Fruit fly (Drosophila melanogaster): ENCODE data around the gene Nadsyn.

Nadsyn gene

DNA sequence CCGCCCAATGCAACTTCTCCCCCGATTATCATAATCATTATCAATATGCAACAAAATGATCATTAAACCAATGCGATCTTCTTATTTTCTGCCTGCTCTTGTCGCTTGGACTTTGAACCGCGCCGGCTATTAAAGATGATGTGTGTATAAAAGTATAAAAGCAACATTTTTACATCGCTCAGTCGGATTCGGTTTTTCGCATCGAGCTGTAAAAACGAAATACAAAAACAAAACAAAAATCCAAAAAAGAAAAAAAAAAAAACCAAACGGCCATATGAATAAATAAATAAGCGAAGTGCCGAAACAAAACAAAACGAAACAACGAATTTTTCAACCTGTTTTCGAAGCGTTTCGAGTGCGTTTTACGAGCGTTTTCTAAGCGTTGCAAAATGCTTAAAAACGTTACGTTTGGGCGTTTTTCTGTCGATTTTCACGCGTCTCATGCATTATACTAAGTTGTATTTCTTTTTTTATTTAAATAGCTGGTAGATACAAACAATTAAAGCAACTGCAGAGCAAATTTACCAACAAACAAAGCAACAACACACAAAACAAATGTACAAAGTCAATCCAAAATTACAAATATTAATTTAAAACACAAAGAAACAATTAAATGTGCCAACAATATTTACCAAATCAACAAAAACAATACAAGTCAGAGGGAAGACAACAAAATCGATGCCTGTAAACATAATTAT, 73.2 kb downstream of the Nadsyn start:
- no peak for TF ChIP-seq Sox14 (GFP tag; optimal IDR thresholded peaks at IDR 0.05)
- peak; percentile 50 for TF ChIP-seq spab (GFP tag; optimal IDR thresholded peaks at IDR 0.05)
- peak; percentile 77 for TF ChIP-seq Eip78C (GFP tag)
- no peak for TF ChIP-seq Hr39 (GFP tag; optimal IDR thresholded peaks at IDR 0.05)
- peak; percentile 61 for TF ChIP-seq CG16779 (tag; optimal IDR thresholded peaks at IDR 0.05)
- TF ChIP-seq svp (GFP tag): peak; percentile 59
- TF ChIP-seq CG1621 (tag; optimal IDR thresholded peaks at IDR 0.05): peak; percentile 31
- no peak for TF ChIP-seq OdsH (GFP tag; optimal IDR thresholded peaks at IDR 0.05)
- TF ChIP-seq CG4318 (GFP tag; optimal IDR thresholded peaks at IDR 0.05): no peak
- no peak for TF ChIP-seq Hr4 (GFP tag; optimal IDR thresholded peaks at IDR 0.05)
- peak; percentile 83 for TF ChIP-seq CG6808 (GFP tag; optimal IDR thresholded peaks at IDR 0.05)
- no peak for TF ChIP-seq fd85E (GFP tag; optimal IDR thresholded peaks at IDR 0.05)
- TF ChIP-seq Ets96B (tag; optimal IDR thresholded peaks at IDR 0.05): peak; percentile 32
- no peak for TF ChIP-seq CG11902 (GFP tag; optimal IDR thresholded peaks at IDR 0.05)
- TF ChIP-seq CG7368 (GFP tag; optimal IDR thresholded peaks at IDR 0.05): no peak
- TF ChIP-seq Hr38 (GFP tag; optimal IDR thresholded peaks at IDR 0.05): no peak
- TF ChIP-seq Eip75B (GFP tag; optimal IDR thresholded peaks at IDR 0.05): peak; percentile 35
- no peak for TF ChIP-seq vri (GFP tag; optimal IDR thresholded peaks at IDR 0.05)
- TF ChIP-seq Sox102F (GFP tag; optimal IDR thresholded peaks at IDR 0.05): peak; percentile 63
- no peak for TF ChIP-seq Smox (GFP tag; optimal IDR thresholded peaks at IDR 0.05)
- TF ChIP-seq Sox15 (GFP tag; optimal IDR thresholded peaks at IDR 0.05): no peak
- peak; percentile 14 for TF ChIP-seq CG3919 (GFP tag; optimal IDR thresholded peaks at IDR 0.05)
- TF ChIP-seq lz (GFP tag; optimal IDR thresholded peaks at IDR 0.05): no peak
- TF ChIP-seq fd59A (GFP tag; optimal IDR thresholded peaks at IDR 0.05): no peak
- peak; percentile 90 for TF ChIP-seq CG9139 (GFP tag; optimal IDR thresholded peaks at IDR 0.05)
- no peak for TF ChIP-seq CG31627 (GFP tag; optimal IDR thresholded peaks at IDR 0.05)
- peak; percentile 15 for TF ChIP-seq CG3032 (tag; optimal IDR thresholded peaks at IDR 0.05)
- peak; percentile 8 for TF ChIP-seq pdm3 (GFP tag; optimal IDR thresholded peaks at IDR 0.05)
- peak; percentile 51 for TF ChIP-seq fkh (GFP tag; optimal IDR thresholded peaks at IDR 0.05)
- peak; percentile 87 to 89 for TF ChIP-seq ss (GFP tag; optimal IDR thresholded peaks at IDR 0.05)
- no peak for TF ChIP-seq CG6792 (GFP tag; optimal IDR thresholded peaks at IDR 0.05)
- TF ChIP-seq acj6 (GFP tag; optimal IDR thresholded peaks at IDR 0.05): no peak
- peak; percentile 81 for TF ChIP-seq CG6854 (GFP tag; optimal IDR thresholded peaks at IDR 0.05)
- TF ChIP-seq CG11294 (GFP tag; IDR thresholded peaks at IDR 0.05): no peak
- TF ChIP-seq Eip93F (GFP tag; optimal IDR thresholded peaks at IDR 0.05): peak; percentile 71
- 0 out of 3 replicates have a peak, but pooled peaks have one; percentile 47 for TF ChIP-seq CG8119 (GFP tag; IDR thresholded peaks at IDR 0.05)
- TF ChIP-seq esn (GFP tag; optimal IDR thresholded peaks at IDR 0.05): no peak
- peak; percentile 4 for TF ChIP-seq CG8319 (GFP tag; optimal IDR thresholded peaks at IDR 0.05)
- TF ChIP-seq Blimp-1 (GFP tag; optimal IDR thresholded peaks at IDR 0.05): no peak
- no peak for TF ChIP-seq Ets21C (GFP tag; optimal IDR thresholded peaks at IDR 0.05)
- peak; percentile 49; the same call in 1 of the 3 replicates for TF ChIP-seq CG6163 (GFP tag; IDR thresholded peaks at IDR 0.05)
- peak; percentile 33 for TF ChIP-seq CG8632 (GFP tag; optimal IDR thresholded peaks at IDR 0.05)
- peak; percentile 55 for TF ChIP-seq CG34406 (GFP tag; optimal IDR thresholded peaks at IDR 0.05)
- peak; percentile 57 for TF ChIP-seq dsx (GFP tag; optimal IDR thresholded peaks at IDR 0.05; ENCODE audit: poor library complexity, severe bottlenecking)
- no peak for TF ChIP-seq CG32006 (GFP tag; optimal IDR thresholded peaks at IDR 0.05)
- TF ChIP-seq Gug (GFP tag; IDR thresholded peaks at IDR 0.05): no peak
- TF ChIP-seq CG11762 (GFP tag; optimal IDR thresholded peaks at IDR 0.05; ENCODE audit: insufficient read depth): no peak
- peak; percentile 62 for TF ChIP-seq CG6276 (GFP tag; optimal IDR thresholded peaks at IDR 0.05)
- peak; percentile 50; the same call in 2 of the 3 replicates for TF ChIP-seq eg (GFP tag; IDR thresholded peaks at IDR 0.05)
- TF ChIP-seq cyc (GFP tag; optimal IDR thresholded peaks at IDR 0.05): no peak
- TF ChIP-seq CG15336 (GFP tag; IDR thresholded peaks at IDR 0.05): peak; percentile 38; the same call in 1 of the 2 replicates

All from whole organism, prepupa.